Worm (Caenorhabditis elegans) whole organism, late embryonic: ENCODE results near the gene C08B6.10.
A peak's percentile ranks its signal among the peaks of the same experiment; 100 is the strongest.

Experiments used
- F13H6.1 ChIP-seq: sonication (generic microtip); optimal IDR thresholded peaks from 2 replicates; lab custom pipeline; 2016; ENCODE audit warnings: missing genetic modification characterization, missing compliant biosample characterization
- T23F11.4 ChIP-seq: fragments of 200-800 bp; sonication (Bioruptor generic); optimal IDR thresholded peaks from 2 replicates; lab custom pipeline; 2018; ENCODE audit warnings: mild to moderate bottlenecking, missing genetic modification characterization, missing compliant biosample characterization
- ceh-14 ChIP-seq: sonication (generic microtip); optimal IDR thresholded peaks from 2 replicates; lab custom pipeline; 2016; ENCODE audit warnings: missing genotype, missing genetic modification characterization, missing compliant biosample characterization
- ceh-18 ChIP-seq: sonication (generic microtip); optimal IDR thresholded peaks from 2 replicates; lab custom pipeline; 2016; ENCODE audit warnings: missing genetic modification characterization, missing compliant biosample characterization
- ceh-19 ChIP-seq: fragments of 200-800 bp; sonication (Bioruptor generic); optimal IDR thresholded peaks from 2 replicates; lab custom pipeline; 2018; ENCODE audit warnings: mild to moderate bottlenecking, missing genetic modification characterization, missing compliant biosample characterization
- ceh-2 ChIP-seq: sonication (generic microtip); optimal IDR thresholded peaks from 2 replicates; lab custom pipeline; 2016; ENCODE audit warnings: missing genotype, missing genetic modification characterization, missing compliant biosample characterization
- ceh-22 ChIP-seq: sonication (generic microtip); optimal IDR thresholded peaks from 2 replicates; lab custom pipeline; 2017; ENCODE audit warnings: missing biosample characterization, missing genetic modification characterization
- ceh-24 ChIP-seq: sonication (generic microtip); optimal IDR thresholded peaks from 2 replicates; lab custom pipeline; 2016; ENCODE audit warnings: mild to moderate bottlenecking, missing genetic modification characterization, missing compliant biosample characterization
- ceh-30 ChIP-seq: fragments of 150-350 bp; optimal IDR thresholded peaks from 2 replicates; lab custom pipeline; 2014; ENCODE audit warnings: missing biosample characterization, missing genetic modification characterization
- ceh-45 ChIP-seq: fragments of 200-800 bp; sonication (Bioruptor generic); IDR thresholded peaks from 2 replicates; pipeline ENCODE4 v1.3.6; 2022; ENCODE audit warnings: missing genetic modification reagents, missing genetic modification characterization, missing compliant biosample characterization
- ceh-6 ChIP-seq: fragments of 200-800 bp; sonication (Bioruptor generic); optimal IDR thresholded peaks from 2 replicates; lab custom pipeline; 2018; ENCODE audit warnings: mild to moderate bottlenecking, missing genetic modification characterization, missing compliant biosample characterization
- ceh-9 ChIP-seq: sonication (generic microtip); optimal IDR thresholded peaks from 2 replicates; lab custom pipeline; 2016; ENCODE audit warnings: mild to moderate bottlenecking, missing genetic modification characterization, inconsistent platforms, missing compliant biosample characterization
- dve-1 ChIP-seq: sonication (generic microtip); optimal IDR thresholded peaks from 2 replicates; lab custom pipeline; 2017; ENCODE audit warnings: antibody characterized with exemption, mild to moderate bottlenecking, missing genetic modification characterization, missing compliant biosample characterization
- elt-4 ChIP-seq: sonication (generic microtip); optimal IDR thresholded peaks from 2 replicates; lab custom pipeline; 2016; ENCODE audit warnings: missing genetic modification characterization, missing compliant biosample characterization
- eyg-1 ChIP-seq: sonication (generic microtip); optimal IDR thresholded peaks from 2 replicates; lab custom pipeline; 2016; ENCODE audit warnings: missing genotype, missing genetic modification characterization, missing compliant biosample characterization
- hlh-13 ChIP-seq: fragments of 200-800 bp; sonication (Bioruptor generic); optimal IDR thresholded peaks from 2 replicates; lab custom pipeline; 2018; ENCODE audit warnings: mild to moderate bottlenecking, missing genetic modification characterization, missing compliant biosample characterization
- hlh-15 ChIP-seq: sonication (generic microtip); optimal IDR thresholded peaks from 2 replicates; lab custom pipeline; 2016; ENCODE audit warnings: missing genetic modification characterization, missing compliant biosample characterization
- hlh-6 ChIP-seq: sonication (generic microtip); optimal IDR thresholded peaks from 2 replicates; lab custom pipeline; 2016; ENCODE audit warnings: missing genotype, missing genetic modification characterization, missing compliant biosample characterization
- lim-6 ChIP-seq: sonication (generic microtip); optimal IDR thresholded peaks from 2 replicates; lab custom pipeline; 2016; ENCODE audit warnings: missing genetic modification characterization, missing compliant biosample characterization
- madf-2 ChIP-seq: sonication (generic microtip); optimal IDR thresholded peaks from 2 replicates; lab custom pipeline; 2017; ENCODE audit warnings: missing genetic modification characterization, missing compliant biosample characterization
- npax-4 ChIP-seq: sonication (generic microtip); optimal IDR thresholded peaks from 2 replicates; lab custom pipeline; 2016; ENCODE audit warnings: missing genetic modification characterization, missing compliant biosample characterization
- pag-3 ChIP-seq: sonication (generic microtip); optimal IDR thresholded peaks from 2 replicates; lab custom pipeline; 2016; ENCODE audit warnings: missing compliant biosample characterization, missing genetic modification characterization, borderline replicate concordance
- pat-9 ChIP-seq: fragments of 200-800 bp; sonication (Bioruptor generic); optimal IDR thresholded peaks from 2 replicates; lab custom pipeline; 2018; ENCODE audit warnings: mild to moderate bottlenecking, missing genetic modification characterization, moderate library complexity, missing compliant biosample characterization
- pha-4 ChIP-seq: fragments of 150-350 bp; optimal IDR thresholded peaks from 2 replicates; lab custom pipeline; 2018; ENCODE audit warnings: missing biosample characterization, missing genetic modification reagents, missing genetic modification characterization
- pros-1 ChIP-seq: fragments of 150-350 bp; optimal IDR thresholded peaks from 2 replicates; lab custom pipeline; 2014; ENCODE audit warnings: missing biosample characterization, missing genetic modification reagents, missing genetic modification characterization
- sox-2 ChIP-seq: fragments of 200-800 bp; sonication (Bioruptor generic); IDR thresholded peaks from 2 replicates; pipeline ENCODE4 v1.3.6; 2022; ENCODE audit warnings: missing genetic modification reagents, missing genetic modification characterization, missing compliant biosample characterization
- sox-4 ChIP-seq: sonication (generic microtip); optimal IDR thresholded peaks from 2 replicates; lab custom pipeline; 2017; ENCODE audit warnings: mild to moderate bottlenecking, missing genetic modification characterization, inconsistent platforms, missing compliant biosample characterization
- syd-9 ChIP-seq: sonication (generic microtip); optimal IDR thresholded peaks from 2 replicates; lab custom pipeline; 2016; ENCODE audit warnings: mild to moderate bottlenecking, missing genetic modification characterization, moderate library complexity, missing compliant biosample characterization
- unc-3 ChIP-seq, 2 experiments: fragments of 200-800 bp in 1 of 2; sonication (Bioruptor generic) in 1 of 2; sonication (generic microtip) in 1 of 2; conservative IDR thresholded peaks in 1 of 2; optimal IDR thresholded peaks in 1 of 2; 2 replicates each; pipeline versions ENCODE4 v1.3.6 to Lab custom; 2016 to 2022; ENCODE audit warnings: missing compliant biosample characterization in 2 of 2, missing genetic modification characterization in 2 of 2, missing genetic modification reagents in 1 of 2
- unc-42 ChIP-seq: sonication (generic microtip); optimal IDR thresholded peaks from 2 replicates; lab custom pipeline; 2016; ENCODE audit warnings: missing genotype, missing genetic modification characterization, missing compliant biosample characterization

The C08B6.10 gene

DNA sequence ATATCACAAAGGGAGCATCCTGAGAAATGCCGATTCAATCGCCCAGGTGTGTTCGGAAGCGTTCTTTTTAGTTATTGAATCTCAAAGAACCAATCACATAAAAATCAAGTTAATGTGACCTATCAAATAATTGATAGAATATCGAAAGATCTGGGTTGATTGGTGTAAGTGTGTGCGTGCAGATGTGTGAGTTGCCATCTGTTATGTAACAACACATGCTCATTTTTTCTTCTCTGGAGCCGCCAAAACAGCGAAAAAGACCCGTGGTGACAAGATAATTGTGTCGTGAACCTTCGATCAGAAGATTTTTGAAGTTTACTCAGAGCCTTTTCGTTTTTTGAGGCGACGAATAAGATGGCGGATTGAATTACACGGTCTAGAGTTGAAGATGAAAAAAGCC, 21.5 kb downstream of the C08B6.10 start:
- TF ChIP-seq ceh-18 (tag; lab: Kevin White, UChicago) (peak; percentile 60), sox-4 (tag; lab: Kevin White, UChicago) (no peak)

ce11 chrV:10148352-10148751, 23.1 kb downstream of the C08B6.10 start, which contains the start of gene srsx-26:
TSS of gene srsx-26 (plus strand) at chrV:10148652.
- no peak for TF ChIP-seq dve-1 (tag; lab: Kevin White, UChicago)
- no peak for TF ChIP-seq pha-4 (tag; lab: Kevin White, UChicago)
- TF ChIP-seq unc-42 (tag; lab: Kevin White, UChicago), result no peak
- no peak for TF ChIP-seq madf-2 (tag; lab: Kevin White, UChicago)
- no peak for TF ChIP-seq ceh-19 (GFP tag; lab: Kevin White, UChicago)
- TF ChIP-seq T23F11.4, result no peak
- no peak for TF ChIP-seq ceh-22 (tag; lab: Kevin White, UChicago)
- TF ChIP-seq npax-4, result no peak
- TF ChIP-seq pros-1 (tag; lab: Kevin White, UChicago), result no peak

DNA sequence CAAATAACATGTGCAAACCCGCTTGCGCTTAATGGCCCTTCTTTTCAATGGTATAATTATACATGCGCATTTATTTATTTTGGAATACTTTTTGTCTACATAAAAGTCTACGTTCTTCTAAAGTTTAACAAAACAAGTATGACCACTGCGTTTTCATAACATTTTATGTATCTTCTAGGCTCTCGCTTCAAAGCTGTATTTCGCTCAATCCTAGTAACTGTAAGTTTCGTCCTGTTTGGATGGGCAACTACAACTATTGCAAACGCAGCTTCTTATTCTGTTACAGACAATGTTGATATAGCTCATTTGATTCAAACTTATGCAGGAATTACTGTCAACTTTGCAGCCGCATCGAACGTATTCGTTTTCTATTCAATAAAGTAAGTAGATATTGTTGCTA, 24.4 kb downstream of the C08B6.10 start, which contains the start of gene srsx-27:
Gene srsx-27, plus strand, starts transcription at position 301 of the 400 bp plus-strand sequence.
- TF ChIP-seq ceh-2 (tag; lab: Kevin White, UChicago) (no peak), ceh-6 (no peak), pat-9 (tag; lab: Kevin White, UChicago) (no peak), hlh-6 (no peak), pha-4 (tag; lab: Kevin White, UChicago) (no peak)

DNA sequence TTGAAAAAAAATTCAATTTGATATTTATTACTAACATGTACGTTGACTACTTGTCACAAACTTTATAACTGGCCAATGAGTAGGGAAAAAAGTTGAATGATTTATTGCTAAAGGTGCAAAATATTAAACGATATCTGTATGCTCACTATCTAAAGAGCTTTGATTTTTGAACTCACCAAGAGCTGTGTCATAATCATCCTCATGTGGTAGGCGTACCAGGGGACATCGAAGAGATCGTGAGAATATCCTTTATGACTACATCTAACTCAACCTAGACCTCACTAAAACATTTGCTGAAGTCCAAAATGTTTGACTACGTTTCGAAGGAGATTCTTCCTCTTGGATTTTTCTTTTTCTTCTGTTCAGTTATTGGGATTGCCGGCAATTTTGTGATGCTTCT, 27.0 kb downstream of the C08B6.10 start, which contains the start of gene srsx-28:
Gene srsx-28, plus strand, starts transcription at position 301 of the 400 bp plus-strand sequence.
- TF ChIP-seq hlh-6 (no peak), sox-2 (GFP tag; lab: Robert Waterston, UW) (no peak), ceh-19 (GFP tag; lab: Kevin White, UChicago) (no peak)

DNA sequence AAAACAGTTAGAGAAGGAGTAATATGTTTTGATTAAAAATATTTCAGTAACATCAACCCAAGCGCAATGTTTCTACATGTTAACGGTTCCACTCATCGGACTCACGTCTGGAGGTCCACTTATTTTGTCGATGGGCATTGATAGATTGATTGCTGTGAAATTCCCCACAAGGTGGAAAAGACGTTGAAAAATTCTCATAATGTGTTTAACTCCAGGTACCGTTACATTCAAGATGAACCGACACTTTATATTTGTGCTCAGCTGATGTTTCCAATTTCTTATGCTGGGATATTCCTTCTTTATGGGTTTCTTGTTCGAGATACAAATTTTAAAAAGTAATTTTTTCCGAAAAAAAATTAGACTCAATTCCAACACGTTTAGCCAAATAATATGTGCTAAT, 27.8 kb downstream of the C08B6.10 start:
- TF ChIP-seq ceh-14 (tag; lab: Kevin White, UChicago), result no peak
- no peak for TF ChIP-seq eyg-1 (tag; lab: Kevin White, UChicago)
- no peak for TF ChIP-seq hlh-6
- no peak for TF ChIP-seq sox-4 (tag; lab: Kevin White, UChicago)
- no peak for TF ChIP-seq syd-9 (tag; lab: Kevin White, UChicago)
- no peak for TF ChIP-seq hlh-15 (tag; lab: Kevin White, UChicago)
- TF ChIP-seq unc-3 (GFP tag; conservative IDR thresholded peaks at IDR 0.05; lab: Robert Waterston, UW), result no peak
- no peak for TF ChIP-seq unc-3 (tag; optimal IDR thresholded peaks at IDR 0.05; lab: Kevin White, UChicago)
- TF ChIP-seq ceh-9, result no peak
- TF ChIP-seq ceh-24, result no peak

- no peak for TF ChIP-seq F13H6.1 (tag; lab: Kevin White, UChicago)
- TF ChIP-seq pag-3 (tag; lab: Kevin White, UChicago), result no peak
- TF ChIP-seq lim-6 (tag; lab: Kevin White, UChicago), result no peak
- no peak for TF ChIP-seq ceh-14 (tag; lab: Kevin White, UChicago)
- no peak for TF ChIP-seq madf-2 (tag; lab: Kevin White, UChicago)
- TF ChIP-seq hlh-6, result no peak
- no peak for TF ChIP-seq ceh-45 (GFP tag; lab: Robert Waterston, UW)
- no peak for TF ChIP-seq elt-4 (tag; lab: Kevin White, UChicago)
- no peak for TF ChIP-seq hlh-13 (GFP tag; lab: Kevin White, UChicago)
These were observed 29.4 kb downstream of the C08B6.10 start, which contains the start of gene srsx-29 for ce11 chrV:10154698-10155097. TSS of gene srsx-29 (plus strand) at chrV:10154998.

ce11 chrV:10158528-10158927, 33.2 kb downstream of the C08B6.10 start, which contains the start of gene srsx-30:
TSS of gene srsx-30 (plus strand) at chrV:10158828.
- TF ChIP-seq ceh-30, result no peak
